Fruit fly (Drosophila melanogaster) ovary, adult (tissue): ENCODE measurements around the gene Sfxn2.

Source experiments
- CG17801 ChIP-seq: fragments of 200-800 bp; optimal IDR thresholded peaks from 2 replicates; lab custom pipeline; 2019; ENCODE audit warnings: missing biosample characterization, mild to moderate bottlenecking, missing genetic modification characterization, moderate library complexity; ENCODE audit not compliant: partially characterized antibody

Sfxn2 gene

dm6 chr3L:19062472-19063409 is at the start of gene Sfxn2, which contains the start of gene Ugt316A1:
Gene Sfxn2 (plus strand): TSS chr3L:19063165.
Gene Ugt316A1 (minus strand): TSS chr3L:19062816.
- peak; percentile 42 for TF ChIP-seq CG17801 (GFP tag; lab: Kevin White, UChicago)

dm6 chr3L:19014090-19014489 is 48.9 kb upstream of the Sfxn2 start:
- TF ChIP-seq CG17801 (GFP tag; lab: Kevin White, UChicago): no peak

DNA sequence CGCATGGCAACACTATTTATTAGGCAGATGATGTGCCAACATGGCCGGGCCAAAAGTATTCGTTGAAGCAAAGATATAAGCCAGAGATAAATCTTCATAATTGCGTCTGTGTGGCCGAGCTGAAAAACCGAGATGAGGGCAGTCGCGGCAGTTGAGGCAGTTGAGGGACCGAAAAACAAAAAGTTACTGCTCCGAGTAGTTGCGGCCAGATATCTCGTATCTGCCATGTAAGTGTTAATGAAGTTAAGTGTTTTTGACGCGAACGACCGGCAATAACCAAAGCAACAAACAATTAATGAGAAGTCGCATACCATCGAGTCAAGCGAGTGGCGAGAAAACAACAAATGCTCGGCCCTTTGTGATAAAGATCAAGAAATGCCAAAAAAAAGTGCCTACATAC is 48.2 kb upstream of the Sfxn2 start:
- TF ChIP-seq CG17801 (GFP tag; lab: Kevin White, UChicago): no peak

dm6 chr3L:19015454-19016054 is 47.4 kb upstream of the Sfxn2 start:
- no peak for TF ChIP-seq CG17801 (GFP tag; lab: Kevin White, UChicago)

DNA sequence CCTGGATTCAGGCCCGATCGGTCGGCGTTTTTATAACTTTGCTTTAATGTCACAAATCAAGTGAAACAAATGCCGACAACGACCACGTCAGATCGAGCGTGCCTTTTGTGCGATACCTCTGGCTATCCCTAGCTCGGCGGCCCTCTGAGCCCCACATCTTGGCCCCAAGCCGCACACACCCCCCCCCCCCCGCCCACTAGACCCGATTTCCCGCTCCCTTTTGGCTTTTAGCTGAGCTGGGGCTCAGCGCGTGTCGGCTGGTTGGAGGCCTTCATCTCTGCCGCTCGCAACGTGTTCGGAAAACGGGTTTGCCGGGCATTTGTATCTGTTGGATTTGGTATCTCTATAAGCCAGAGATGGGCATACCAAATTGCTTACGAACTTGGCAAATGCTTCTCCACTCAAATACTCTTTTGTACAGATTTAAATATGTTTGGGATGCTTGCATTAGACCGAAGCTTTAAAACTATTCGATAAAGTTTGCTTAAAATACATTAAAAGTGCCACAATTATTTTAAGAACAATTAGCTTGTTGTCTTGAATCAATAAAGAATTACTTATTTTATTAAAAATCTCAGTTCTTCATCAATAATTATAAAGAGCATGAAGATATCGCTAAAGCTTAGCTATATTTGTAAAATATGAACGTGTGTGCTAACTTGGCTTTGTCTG is 46.7 kb upstream of the Sfxn2 start:
- TF ChIP-seq CG17801 (GFP tag; lab: Kevin White, UChicago): no peak

dm6 chr3L:19016805-19017161 is 46.2 kb upstream of the Sfxn2 start:
- TF ChIP-seq CG17801 (GFP tag; lab: Kevin White, UChicago): no peak

dm6 chr3L:19018440-19018839 is 44.5 kb upstream of the Sfxn2 start:
- TF ChIP-seq CG17801 (GFP tag; lab: Kevin White, UChicago): no peak

- TF ChIP-seq CG17801 (GFP tag; lab: Kevin White, UChicago): no peak
Observed at dm6 chr3L:19019308-19019749, 43.6 kb upstream of the Sfxn2 start.

- no peak for TF ChIP-seq CG17801 (GFP tag; lab: Kevin White, UChicago)
Observed at dm6 chr3L:19020467-19020866, 42.5 kb upstream of the Sfxn2 start.

- no peak for TF ChIP-seq CG17801 (GFP tag; lab: Kevin White, UChicago)
Observed at dm6 chr3L:19021701-19022100, 41.3 kb upstream of the Sfxn2 start.

dm6 chr3L:19024800-19025199 is 38.2 kb upstream of the Sfxn2 start:
- TF ChIP-seq CG17801 (GFP tag; lab: Kevin White, UChicago): no peak

DNA sequence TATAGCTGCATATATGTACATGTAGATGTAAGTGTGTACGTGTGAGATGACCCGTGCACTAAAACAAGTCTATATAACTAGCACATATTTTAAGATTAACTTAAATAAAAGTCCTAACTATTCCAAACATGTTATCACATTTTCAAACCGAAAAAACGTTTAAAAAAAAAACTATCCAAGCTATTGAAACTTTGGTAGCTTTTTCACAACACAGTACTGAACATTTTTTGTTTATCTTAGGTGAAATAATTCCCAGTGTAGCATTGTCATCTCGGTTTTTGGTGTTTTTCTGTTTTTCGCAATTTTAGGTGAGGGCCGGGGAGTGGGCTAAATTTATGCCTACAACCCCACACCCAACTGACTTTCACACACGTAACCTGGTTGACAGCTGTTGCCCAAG is 35.8 kb upstream of the Sfxn2 start:
- TF ChIP-seq CG17801 (GFP tag; lab: Kevin White, UChicago): no peak

DNA sequence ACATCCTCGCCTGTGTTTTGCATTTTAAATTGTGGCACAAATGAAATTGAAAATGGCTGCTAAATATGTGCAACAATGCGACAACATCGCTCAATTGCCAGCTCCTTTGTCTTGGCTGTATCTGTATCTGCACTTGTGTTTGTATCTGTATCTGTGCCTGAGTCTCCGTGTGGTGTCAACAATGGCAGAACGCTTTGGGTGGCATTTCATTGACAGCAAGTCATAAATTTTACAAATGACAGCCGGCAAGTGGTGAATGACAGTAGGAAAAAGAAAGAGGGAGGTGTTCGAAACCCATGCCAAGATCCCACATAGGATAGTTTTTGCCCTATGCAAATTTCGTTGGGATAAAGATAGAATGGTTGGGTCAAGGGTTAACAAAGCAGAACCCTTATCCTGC is 31.1 kb upstream of the Sfxn2 start:
- no peak for TF ChIP-seq CG17801 (GFP tag; lab: Kevin White, UChicago)

DNA sequence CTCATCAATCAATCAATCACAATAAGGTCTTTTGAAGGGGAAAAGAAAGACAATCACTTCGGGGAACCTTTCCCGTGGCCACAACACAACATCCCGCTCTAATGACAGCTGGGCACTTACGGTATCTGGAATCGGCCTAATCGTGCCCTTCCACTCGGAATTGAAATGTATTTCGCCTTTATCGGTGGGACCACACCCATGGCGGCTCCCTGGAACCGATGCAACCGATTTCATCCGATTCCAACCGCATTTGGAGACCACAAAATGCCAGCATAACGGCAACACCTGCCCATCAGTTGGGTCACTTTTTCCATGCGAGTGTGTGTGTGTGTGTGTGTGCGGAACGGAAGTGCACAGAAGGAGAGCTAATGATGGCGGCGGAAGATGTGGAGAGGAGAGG is 30.3 kb upstream of the Sfxn2 start:
- no peak for TF ChIP-seq CG17801 (GFP tag; lab: Kevin White, UChicago)

DNA sequence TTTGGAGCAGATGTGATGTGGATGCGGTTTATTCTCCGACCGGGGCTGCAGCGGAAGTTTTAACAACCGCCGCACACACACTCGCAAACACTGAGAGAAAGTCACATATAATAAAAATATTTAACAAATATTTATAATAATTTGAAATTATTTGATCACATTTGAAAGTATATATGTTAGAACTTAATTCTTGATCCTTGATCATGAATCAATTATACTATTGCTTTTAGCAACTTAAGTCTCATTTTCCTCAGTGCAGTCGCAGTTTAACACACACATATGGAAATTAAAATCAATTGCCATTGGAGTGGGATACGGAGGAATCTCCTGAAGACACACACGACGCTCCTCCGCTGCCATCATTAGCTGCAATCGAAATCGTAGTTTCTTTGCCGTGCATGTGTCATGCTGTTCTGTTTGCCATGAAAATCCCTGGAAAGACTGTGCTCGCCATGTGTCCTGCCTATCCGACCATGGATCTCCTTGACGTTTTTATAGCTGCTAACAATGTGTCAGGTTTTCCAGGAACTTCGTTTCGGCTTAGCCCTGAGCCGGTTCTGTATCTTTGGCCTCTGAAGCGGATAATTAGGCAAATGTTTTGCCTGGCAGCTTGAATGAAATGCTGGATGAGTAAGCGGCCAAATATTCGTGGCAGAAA is 29.7 kb upstream of the Sfxn2 start:
- TF ChIP-seq CG17801 (GFP tag; lab: Kevin White, UChicago): no peak
